Fruit fly (Drosophila melanogaster): ENCODE data around the gene CG4229.

Gene CG4229

dm6 chr3L:16581201-16581705, 24.6 kb downstream of the CG4229 start, which contains the start of gene Smn (continued):
- no peak for TF ChIP-seq rib (GFP tag; IDR thresholded peaks at IDR 0.05)
- no peak for TF ChIP-seq wor (GFP tag; IDR thresholded peaks at IDR 0.05)
- TF ChIP-seq CG13296 (GFP tag; optimal IDR thresholded peaks at IDR 0.05) = peak; percentile 27
- TF ChIP-seq CG6254 (GFP tag; optimal IDR thresholded peaks at IDR 0.05) = no peak
- TF ChIP-seq pb (GFP tag; optimal IDR thresholded peaks at IDR 0.05) = no peak
- TF ChIP-seq croc (GFP tag; conservative IDR thresholded peaks at IDR 0.05) = no peak
- no peak for TF ChIP-seq C15 (GFP tag; IDR thresholded peaks at IDR 0.05)
- TF ChIP-seq Fer1 (GFP tag; optimal IDR thresholded peaks at IDR 0.05) = peak; percentile 32
- no peak for TF ChIP-seq tgo (GFP tag; IDR thresholded peaks at IDR 0.05)
- TF ChIP-seq CG7556 (GFP tag; optimal IDR thresholded peaks at IDR 0.05) = peak; percentile 26
- peak; percentile 86 for TF ChIP-seq knrl (GFP tag; IDR thresholded peaks at IDR 0.05; ENCODE audit: partially characterized antibody)
- peak; percentile 40 for TF ChIP-seq CG7839 (tag; optimal IDR thresholded peaks at IDR 0.05)
- no peak; the same call in 1 of the 2 replicates for TF ChIP-seq Ptx1 (GFP tag; IDR thresholded peaks at IDR 0.05)
- peak; percentile 41 for TF ChIP-seq slp2 (GFP tag; optimal IDR thresholded peaks at IDR 0.05)
- TF ChIP-seq CG8359 (GFP tag; optimal IDR thresholded peaks at IDR 0.05; ENCODE audit: borderline replicate concordance) = no peak
- no peak for TF ChIP-seq hkb (optimal IDR thresholded peaks at IDR 0.05)
- no peak for TF ChIP-seq hkb (GFP tag; IDR thresholded peaks at IDR 0.05)
- peak; percentile 52 for TF ChIP-seq shn (GFP tag; optimal IDR thresholded peaks at IDR 0.05)
- peak; percentile 57 for TF ChIP-seq CG15514 (GFP tag; optimal IDR thresholded peaks at IDR 0.05)
- TF ChIP-seq CG18764 (GFP tag; optimal IDR thresholded peaks at IDR 0.05) = peak; percentile 10
- TF ChIP-seq Sin3A (optimal IDR thresholded peaks at IDR 0.05) = peak; percentile 37
- no peak for TF ChIP-seq CG6175 (GFP tag; IDR thresholded peaks at IDR 0.05)
- peak; percentile 72 for TF ChIP-seq CG30403 (GFP tag; optimal IDR thresholded peaks at IDR 0.05)
- TF ChIP-seq Chrac-16 (GFP tag; optimal IDR thresholded peaks at IDR 0.05) = peak; percentile 53
- peak; percentile 44; the same call in 1 of the 2 replicates for TF ChIP-seq al (GFP tag; IDR thresholded peaks at IDR 0.05)
- TF ChIP-seq CG1233 (GFP tag; optimal IDR thresholded peaks at IDR 0.05) = peak; percentile 29
- TF ChIP-seq CG4707 (GFP tag; optimal IDR thresholded peaks at IDR 0.05) = no peak
- no peak for TF ChIP-seq BtbVII (GFP tag; optimal IDR thresholded peaks at IDR 0.05)
- TF ChIP-seq luna (GFP tag; optimal IDR thresholded peaks at IDR 0.05) = no peak
- peak; percentile 91 for TF ChIP-seq Scr (GFP tag; IDR thresholded peaks at IDR 0.05; ENCODE audit: partially characterized antibody)
- TF ChIP-seq Optix (GFP tag; IDR thresholded peaks at IDR 0.05) = no peak
- TF ChIP-seq CG34224 (GFP tag; IDR thresholded peaks at IDR 0.05; ENCODE audit: partially characterized antibody) = peak; percentile 81
- no peak for TF ChIP-seq CG15073 (GFP tag; optimal IDR thresholded peaks at IDR 0.05)
- TF ChIP-seq MBD-R2 (GFP tag; IDR thresholded peaks at IDR 0.05) = peak; percentile 55
- peak; percentile 89 for TF ChIP-seq nerfin-2 (GFP tag; IDR thresholded peaks at IDR 0.05; ENCODE audit: partially characterized antibody)
- peak; percentile 34 for TF ChIP-seq CG3407 (GFP tag; optimal IDR thresholded peaks at IDR 0.05)
- TF ChIP-seq D19B (GFP tag; optimal IDR thresholded peaks at IDR 0.05) = no peak
- peak; percentile 81 for TF ChIP-seq HLH4C (GFP tag; IDR thresholded peaks at IDR 0.05; ENCODE audit: partially characterized antibody)
- TF ChIP-seq CG3281 (GFP tag; optimal IDR thresholded peaks at IDR 0.05) = peak; percentile 57
- TF ChIP-seq stwl (tag; optimal IDR thresholded peaks at IDR 0.05) = peak; percentile 69
- TF ChIP-seq CG9797 (GFP tag; optimal IDR thresholded peaks at IDR 0.05) = no peak
- no peak for TF ChIP-seq CG7987 (GFP tag; optimal IDR thresholded peaks at IDR 0.05)
- TF ChIP-seq CG6854 (GFP tag; optimal IDR thresholded peaks at IDR 0.05) = no peak
- TF ChIP-seq CG32532 (GFP tag; IDR thresholded peaks at IDR 0.05) = no peak
- TF ChIP-seq dpn (GFP tag; optimal IDR thresholded peaks at IDR 0.05) = peak; percentile 39 to 58
- TF ChIP-seq CG18619 (GFP tag; optimal IDR thresholded peaks at IDR 0.05) = no peak
- no peak for TF ChIP-seq lmd (GFP tag; IDR thresholded peaks at IDR 0.05)
- TF ChIP-seq Usf (GFP tag; optimal IDR thresholded peaks at IDR 0.05) = no peak
- TF ChIP-seq abd-A (tag; optimal IDR thresholded peaks at IDR 0.05) = no peak
- peak; percentile 83 for TF ChIP-seq hb (GFP tag; IDR thresholded peaks at IDR 0.05; ENCODE audit: partially characterized antibody)
- TF ChIP-seq sens-2 (GFP tag; IDR thresholded peaks at IDR 0.05) = no peak
